Worm (Caenorhabditis elegans): Measurements from ENCODE around the gene C02G6.3.

DNA sequence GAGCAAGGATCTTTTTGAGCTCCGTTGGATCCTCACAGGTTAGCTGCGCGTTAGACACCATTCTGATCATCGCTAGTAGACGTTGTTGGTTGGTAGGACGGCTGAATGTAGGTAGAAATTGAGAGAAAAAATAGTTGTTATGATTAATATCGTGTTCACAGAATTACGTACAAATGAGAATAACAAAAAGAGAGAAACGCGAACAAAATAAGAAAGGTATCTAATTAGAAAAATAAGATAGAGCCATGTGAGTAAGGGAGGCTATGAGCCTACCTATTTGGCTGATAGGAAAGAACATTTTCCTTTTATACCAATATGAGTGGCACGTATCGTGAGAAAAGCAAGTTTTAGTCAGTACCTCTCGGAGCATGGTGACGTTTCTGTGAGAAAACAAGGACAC, 3.6 kb downstream of the C02G6.3 start, which contains the start of gene C04E6.8:
- TF ChIP-seq ceh-13 (GFP tag; optimal IDR thresholded peaks at IDR 0.05), result no peak
- TF ChIP-seq ama-1 (optimal IDR thresholded peaks at IDR 0.05), result no peak
- no peak for TF ChIP-seq scrt-1 (GFP tag; IDR thresholded peaks at IDR 0.05)
- no peak for TF ChIP-seq tra-4 (tag; optimal IDR thresholded peaks at IDR 0.05)
- TF ChIP-seq hnd-1 (tag; optimal IDR thresholded peaks at IDR 0.05), result no peak
- no peak for TF ChIP-seq B0310.2 (tag; optimal IDR thresholded peaks at IDR 0.05)

Measured in whole organism, early embryonic.